Fruit fly (Drosophila melanogaster): Measurements from ENCODE around the gene CG8852.

CG8852 gene

dm6 chr2L:3482712-3483111 is 42.2 kb upstream of the CG8852 start (continued):
- TF ChIP-seq Spps (tag; optimal IDR thresholded peaks at IDR 0.05), result no peak
- TF ChIP-seq crc (GFP tag; optimal IDR thresholded peaks at IDR 0.05), result no peak
- TF ChIP-seq crol (GFP tag; IDR thresholded peaks at IDR 0.05), result 0 out of 2 replicates have a peak, but pooled peaks have one; percentile 16
- peak; percentile 32 for TF ChIP-seq fd96Cb (tag; optimal IDR thresholded peaks at IDR 0.05)
- no peak for TF ChIP-seq CG9932 (GFP tag; IDR thresholded peaks at IDR 0.05)
- 0 out of 3 replicates have a peak, but pooled peaks have one; percentile 32 for TF ChIP-seq ase (GFP tag; IDR thresholded peaks at IDR 0.05)
- TF ChIP-seq CG10267 (tag; optimal IDR thresholded peaks at IDR 0.05), result peak; percentile 16
- no peak for TF ChIP-seq knrl (GFP tag; IDR thresholded peaks at IDR 0.05; ENCODE audit: partially characterized antibody)
- TF ChIP-seq nmo (GFP tag; optimal IDR thresholded peaks at IDR 0.05), result peak; percentile 30
- no peak for TF ChIP-seq NFAT (GFP tag; IDR thresholded peaks at IDR 0.05)
- no peak for TF ChIP-seq CG6683 (GFP tag; optimal IDR thresholded peaks at IDR 0.05)
- no peak for TF ChIP-seq D19B (GFP tag; optimal IDR thresholded peaks at IDR 0.05)
- no peak for TF ChIP-seq ash1 (GFP tag; optimal IDR thresholded peaks at IDR 0.05)
- no peak for TF ChIP-seq Mrtf (GFP tag; IDR thresholded peaks at IDR 0.05)
- no peak for TF ChIP-seq Abd-B (GFP tag; optimal IDR thresholded peaks at IDR 0.05)
- peak; percentile 1 for TF ChIP-seq sens (GFP tag)
- TF ChIP-seq hkb (optimal IDR thresholded peaks at IDR 0.05), result no peak
- TF ChIP-seq hkb (GFP tag; IDR thresholded peaks at IDR 0.05), result 0 out of 2 replicates have a peak, but pooled peaks have one; percentile 16
- TF ChIP-seq stc (GFP tag; IDR thresholded peaks at IDR 0.05), result no peak
- no peak for TF ChIP-seq repo (GFP tag; optimal IDR thresholded peaks at IDR 0.05)
- TF ChIP-seq CG12299 (tag; optimal IDR thresholded peaks at IDR 0.05), result no peak
- peak; percentile 4 for TF ChIP-seq CG4424 (GFP tag; optimal IDR thresholded peaks at IDR 0.05)
- TF ChIP-seq CG1233 (GFP tag; optimal IDR thresholded peaks at IDR 0.05), result no peak
- no peak for TF ChIP-seq CG34422 (GFP tag; IDR thresholded peaks at IDR 0.05)
- no peak for TF ChIP-seq ham (GFP tag; IDR thresholded peaks at IDR 0.05)
- TF ChIP-seq CG18476 (GFP tag; optimal IDR thresholded peaks at IDR 0.05), result no peak
- TF ChIP-seq Nf-YB (GFP tag; optimal IDR thresholded peaks at IDR 0.05), result no peak
- no peak for TF ChIP-seq NC2α (GFP tag; optimal IDR thresholded peaks at IDR 0.05)
- no peak for TF ChIP-seq Xbp1 (GFP tag; optimal IDR thresholded peaks at IDR 0.05)
- no peak for TF ChIP-seq z (GFP tag; IDR thresholded peaks at IDR 0.05)
- TF ChIP-seq bcd (GFP tag; optimal IDR thresholded peaks at IDR 0.05), result peak; percentile 0
- no peak for TF ChIP-seq TFAM (GFP tag; optimal IDR thresholded peaks at IDR 0.05)
- TF ChIP-seq CG10462 (GFP tag; optimal IDR thresholded peaks at IDR 0.05), result no peak
- no peak for TF ChIP-seq CG8089 (GFP tag; optimal IDR thresholded peaks at IDR 0.05)
- no peak for TF ChIP-seq CG9817 (tag; optimal IDR thresholded peaks at IDR 0.05)
- no peak for TF ChIP-seq CG5180 (GFP tag; optimal IDR thresholded peaks at IDR 0.05)
- no peak for TF ChIP-seq prd (optimal IDR thresholded peaks at IDR 0.05)
- TF ChIP-seq prd (GFP tag; IDR thresholded peaks at IDR 0.05), result peak; percentile 39; the same call in 1 of the 3 replicates
- no peak for TF ChIP-seq grn (GFP tag; optimal IDR thresholded peaks at IDR 0.05)
- peak; percentile 32 for TF ChIP-seq Blimp-1 (GFP tag; optimal IDR thresholded peaks at IDR 0.05)
- peak; percentile 10 for TF ChIP-seq trem (tag; optimal IDR thresholded peaks at IDR 0.05)
- no peak for TF ChIP-seq chinmo (GFP tag; IDR thresholded peaks at IDR 0.05; ENCODE audit: partially characterized antibody)
- TF ChIP-seq CG3281 (GFP tag; optimal IDR thresholded peaks at IDR 0.05), result no peak
- TF ChIP-seq CG13123 (GFP tag; optimal IDR thresholded peaks at IDR 0.05), result no peak
- TF ChIP-seq CG2129 (GFP tag; IDR thresholded peaks at IDR 0.05; ENCODE audit: partially characterized antibody), result no peak
- no peak for TF ChIP-seq chm (GFP tag; IDR thresholded peaks at IDR 0.05)
- peak; percentile 3 for TF ChIP-seq ewg (GFP tag; optimal IDR thresholded peaks at IDR 0.05)
- no peak for TF ChIP-seq CG2875 (GFP tag; optimal IDR thresholded peaks at IDR 0.05)
- peak; percentile 23 for TF ChIP-seq zen (tag; optimal IDR thresholded peaks at IDR 0.05)
- TF ChIP-seq CG14965 (GFP tag; optimal IDR thresholded peaks at IDR 0.05; ENCODE audit: borderline replicate concordance), result no peak
- TF ChIP-seq CG13424 (tag; optimal IDR thresholded peaks at IDR 0.05), result peak; percentile 22
- TF ChIP-seq CG11398 (GFP tag; optimal IDR thresholded peaks at IDR 0.05), result no peak

All from whole organism, embryonic.